Worm (Caenorhabditis elegans): Measurements from ENCODE around the gene C04H5.1.

The C04H5.1 gene

DNA sequence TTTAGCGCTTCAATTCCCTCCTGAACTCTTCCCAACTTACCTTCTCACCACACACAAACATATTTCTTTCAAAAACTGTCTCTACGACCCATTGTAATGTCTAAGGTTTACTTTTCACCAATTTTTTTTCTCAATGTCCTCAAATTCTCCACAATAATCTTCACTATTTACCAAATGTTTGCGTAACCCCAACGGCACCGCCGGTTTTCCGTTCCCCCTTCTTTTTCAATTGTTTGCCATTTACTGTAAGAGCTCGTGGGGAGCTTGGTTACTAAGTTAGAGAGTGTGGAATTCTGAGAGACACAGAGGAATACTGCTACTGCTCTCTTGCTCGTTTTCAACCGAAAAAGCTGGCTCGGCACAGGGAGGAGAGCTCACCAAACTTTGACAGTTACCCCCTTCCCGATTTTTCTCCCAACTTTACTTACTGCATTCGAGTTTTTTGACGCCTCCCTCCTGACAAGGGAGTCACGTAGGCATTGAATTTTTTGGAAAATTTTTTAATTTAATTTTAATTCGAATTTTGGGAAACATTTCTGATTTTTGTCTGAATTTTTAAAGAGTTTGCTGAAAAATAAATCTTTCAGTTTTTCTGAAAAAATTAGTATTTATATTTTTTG is 36.6 kb downstream of the C04H5.1 start:
- TF ChIP-seq unc-62 (GFP tag; optimal IDR thresholded peaks at IDR 0.05 in 1 of 2) = peak in 1 of 2 experiments; percentile 86
- no peak for TF ChIP-seq unc-62 (tag; optimal IDR thresholded peaks at IDR 0.05)
- peak; percentile 70 for TF ChIP-seq aha-1 (tag)
- peak; percentile 35 to 73; a peak in 2 of 4 replicates for TF ChIP-seq madf-5 (GFP tag; IDR thresholded peaks at IDR 0.05)
- TF ChIP-seq mxl-3 (GFP tag; optimal IDR thresholded peaks at IDR 0.05) = no peak
- TF ChIP-seq egl-43 (GFP tag; IDR thresholded peaks at IDR 0.05) = 0 out of 2 replicates have a peak, but pooled peaks have one; percentile 11

DNA sequence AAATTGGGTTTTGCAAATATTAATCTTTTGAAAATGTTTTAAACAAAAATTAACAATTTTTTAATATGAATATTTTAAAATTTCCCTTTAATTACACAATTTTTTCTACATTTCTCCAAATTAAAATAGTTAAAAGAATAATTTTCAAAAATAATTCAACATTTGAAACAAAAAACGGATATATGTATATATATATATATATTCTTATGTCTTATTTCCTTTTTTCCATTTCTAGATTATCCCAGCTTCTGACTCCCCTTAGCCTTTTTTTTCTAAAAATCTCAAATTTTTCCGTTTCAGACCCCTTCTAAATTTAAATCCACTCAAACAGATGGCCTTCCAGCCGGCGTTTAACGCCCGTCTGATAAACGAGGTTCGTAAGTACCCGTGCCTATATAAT is 39.2 kb downstream of the C04H5.1 start, which contains the start of gene madf-5:
Gene madf-5, plus strand, starts transcription at position 301 of the 400 bp plus-strand sequence.
- no peak for TF ChIP-seq mep-1 (tag; optimal IDR thresholded peaks at IDR 0.05)
- TF ChIP-seq fos-1 (tag; optimal IDR thresholded peaks at IDR 0.05) = no peak
- TF ChIP-seq zfp-2 (tag; optimal IDR thresholded peaks at IDR 0.05) = no peak

DNA sequence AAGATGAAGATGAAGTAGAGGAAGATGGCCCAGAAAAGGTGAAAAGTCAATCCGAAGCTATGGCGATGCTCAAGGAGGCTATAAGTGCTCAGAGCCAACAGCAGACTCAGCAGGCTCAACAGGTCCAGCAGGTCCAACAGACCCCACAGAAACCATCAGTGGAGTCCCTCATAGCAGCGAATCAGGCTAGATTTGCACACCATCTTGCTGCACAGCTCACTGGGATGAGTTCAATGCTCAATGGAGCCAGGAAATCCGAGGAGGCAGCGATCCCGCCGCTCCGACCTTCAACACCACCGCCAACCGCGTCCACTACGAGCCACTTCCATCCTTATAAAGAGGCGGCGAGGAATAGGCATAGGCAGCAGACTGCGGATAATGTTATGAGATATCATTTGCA is 40.7 kb downstream of the C04H5.1 start:
- TF ChIP-seq madf-5 (GFP tag; IDR thresholded peaks at IDR 0.05) (0 out of 4 replicates have a peak, but pooled peaks of 1 of the 2 experiments have one; percentile 64), T26A8.4 (GFP tag; IDR thresholded peaks at IDR 0.05) (0 out of 2 replicates have a peak, but pooled peaks have one; percentile 16), dmd-8 (GFP tag; IDR thresholded peaks at IDR 0.05) (0 out of 2 replicates have a peak, but pooled peaks have one; percentile 6), set-16 (GFP tag; IDR thresholded peaks at IDR 0.05) (peak; percentile 73), ceh-20 (GFP tag; IDR thresholded peaks at IDR 0.05) (no peak), egl-43 (GFP tag; IDR thresholded peaks at IDR 0.05) (0 out of 2 replicates have a peak, but pooled peaks have one; percentile 63), ztf-11 (tag; optimal IDR thresholded peaks at IDR 0.05) (no peak)

DNA sequence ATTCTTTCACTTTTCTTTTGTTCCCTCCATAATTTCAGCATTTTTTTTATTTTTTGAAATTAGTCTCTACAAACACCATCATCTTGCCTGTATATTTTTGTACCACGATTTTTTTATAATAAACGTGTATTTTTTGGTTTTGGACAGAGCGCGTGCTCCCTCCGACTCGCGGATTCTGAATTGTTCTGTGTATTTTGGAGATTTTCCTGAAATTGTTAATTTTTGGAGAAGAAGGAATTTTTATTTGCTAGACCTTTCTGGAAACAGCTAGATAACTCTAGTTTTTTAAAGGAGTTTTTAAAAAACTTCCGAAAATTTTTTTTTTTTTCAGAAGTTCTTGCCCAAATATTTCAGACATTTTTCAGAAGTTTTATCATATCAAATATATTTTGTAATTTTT is 42.3 kb downstream of the C04H5.1 start, which contains the start of gene C01G12.13:
Gene C01G12.13, plus strand, starts transcription at position 301 of the 400 bp plus-strand sequence.
- TF ChIP-seq dmd-9 (GFP tag; IDR thresholded peaks at IDR 0.05) (no peak), snpc-4 (tag; optimal IDR thresholded peaks at IDR 0.05) (no peak), lin-29 (GFP tag; IDR thresholded peaks at IDR 0.05) (no peak)

DNA sequence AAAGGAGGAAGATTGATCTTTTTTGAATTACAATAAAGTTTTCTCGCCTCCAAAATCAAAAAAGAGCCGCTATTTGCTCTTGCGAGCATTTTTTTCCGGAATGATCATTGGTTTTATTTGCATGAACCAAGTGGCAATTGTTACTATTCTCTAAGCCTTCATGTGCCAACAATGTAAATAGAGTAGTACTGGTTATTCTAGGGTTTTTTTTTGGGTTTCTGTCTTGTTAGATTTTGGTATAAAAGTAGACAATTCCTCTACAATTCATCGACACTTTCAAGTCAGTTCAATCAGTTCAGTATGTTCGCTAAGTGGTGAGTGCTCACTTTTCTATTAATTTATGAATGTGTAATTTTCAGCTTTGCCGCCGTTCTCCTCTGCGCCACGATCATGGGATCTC is 43.9 kb downstream of the C04H5.1 start, which contains the start of gene nspb-7:
Gene nspb-7, plus strand, starts transcription at position 301 of the 400 bp plus-strand sequence.
- TF ChIP-seq aha-1 (tag) = peak; percentile 24
- TF ChIP-seq unc-39 (tag; optimal IDR thresholded peaks at IDR 0.05) = no peak
- TF ChIP-seq lin-29 (GFP tag; IDR thresholded peaks at IDR 0.05) = no peak

DNA sequence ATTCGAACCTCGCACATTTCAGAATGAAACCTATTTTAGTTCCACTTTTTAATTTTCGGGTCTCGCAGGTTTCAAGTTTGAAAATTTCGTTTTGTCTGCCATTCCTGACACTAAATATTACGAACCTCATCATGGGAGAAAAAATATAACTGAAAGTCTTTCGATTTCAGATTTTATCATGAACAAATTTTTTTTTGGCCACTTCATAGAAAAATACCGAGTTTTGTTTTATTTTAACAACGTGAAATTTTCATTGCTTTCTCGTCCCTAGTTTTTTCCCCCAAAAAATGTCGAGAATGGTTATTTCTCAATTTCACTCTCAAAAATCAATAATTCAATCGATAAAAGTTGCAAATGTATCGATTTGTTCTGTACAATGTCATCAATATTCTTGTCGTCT is 44.6 kb downstream of the C04H5.1 start, which contains the start of gene C01G12.9:
Gene C01G12.9, plus strand, starts transcription at position 301 of the 400 bp plus-strand sequence.
- TF ChIP-seq mxl-2 (GFP tag; conservative IDR thresholded peaks at IDR 0.05) = no peak
- no peak for TF ChIP-seq egl-43 (GFP tag; IDR thresholded peaks at IDR 0.05)
- TF ChIP-seq ceh-28 (tag; optimal IDR thresholded peaks at IDR 0.05) = peak; percentile 70

DNA sequence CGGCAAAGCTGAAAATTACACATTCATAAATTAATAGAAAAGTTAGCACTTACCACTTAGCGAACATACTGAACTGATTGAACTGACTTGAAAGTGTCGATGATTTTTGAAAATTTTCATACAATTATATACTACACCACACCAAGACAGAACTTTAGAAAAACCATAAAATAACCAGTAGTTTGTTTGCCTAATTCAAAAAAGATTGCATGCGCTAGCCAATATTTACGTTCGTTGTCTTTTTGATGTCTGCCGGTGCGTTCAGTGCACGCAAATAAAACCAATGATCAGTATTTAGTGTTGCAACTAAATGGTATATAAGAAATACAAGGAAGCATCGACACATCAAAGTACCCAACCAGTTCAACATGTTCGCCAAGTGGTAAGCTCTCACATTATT is 46.4 kb downstream of the C04H5.1 start, which contains the start of the genes nspb-8 and nspb-9:
Gene nspb-8, minus strand, starts transcription at position 101 of the 400 bp plus-strand sequence.
Gene nspb-9, plus strand, starts transcription at position 311 of the 400 bp plus-strand sequence.
- TF ChIP-seq ceh-62 (tag; optimal IDR thresholded peaks at IDR 0.05) (no peak), aha-1 (tag) (peak; percentile 42), unc-62 (GFP tag; optimal IDR thresholded peaks at IDR 0.05 in 1 of 2) (peak in 1 of 2 experiments; percentile 46), unc-62 (tag; optimal IDR thresholded peaks at IDR 0.05) (no peak)

DNA sequence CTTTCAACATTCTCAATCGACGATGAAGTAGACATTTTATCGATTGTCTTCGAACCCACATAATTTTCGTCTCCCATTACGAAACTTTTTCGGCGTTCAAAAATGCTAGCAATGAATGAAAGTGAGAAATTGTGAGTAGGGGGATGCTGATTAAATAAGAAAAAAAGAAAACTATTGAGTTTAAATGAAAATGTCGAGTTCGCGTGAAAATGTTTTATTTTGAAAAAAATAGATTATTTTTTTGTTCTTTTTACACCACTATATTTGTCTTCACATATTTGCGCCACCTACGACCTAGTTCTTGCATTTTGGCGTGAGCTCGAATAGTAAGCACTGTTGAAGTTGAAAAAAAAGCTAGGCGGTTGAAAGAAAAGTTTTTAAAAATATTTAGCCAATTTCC is 48.1 kb downstream of the C04H5.1 start, which contains the start of gene C01G12.3:
Gene C01G12.3, minus strand, starts transcription at position 101 of the 400 bp plus-strand sequence.
- no peak for TF ChIP-seq dve-1 (tag; optimal IDR thresholded peaks at IDR 0.05; ENCODE audit: insufficient read depth)
- no peak for TF ChIP-seq F49E8.2 (tag; optimal IDR thresholded peaks at IDR 0.05; ENCODE audit: borderline replicate concordance)
- no peak for TF ChIP-seq snpc-1.2 (GFP tag; IDR thresholded peaks at IDR 0.05)
- peak in 1 of 2 experiments; percentile 11 for TF ChIP-seq unc-62 (GFP tag; optimal IDR thresholded peaks at IDR 0.05 in 1 of 2)
- TF ChIP-seq unc-62 (tag; optimal IDR thresholded peaks at IDR 0.05) = no peak

Measured in whole organism, L4 larva.